Worm (Caenorhabditis elegans) whole organism, L1 larva: ENCODE data around the gene utx-1.
"Not testable (repeated sequence)": the region's sequence is repeated elsewhere in the genome, so short reads cannot be mapped to it uniquely, and the experiment has no call there.

Source experiments
- snpc-4 ChIP-seq: fragments of 150-350 bp; optimal IDR thresholded peaks from 2 replicates; lab custom pipeline; 2014; ENCODE audit warnings: missing biosample characterization, missing genetic modification characterization
- xbp-1 ChIP-seq: sonication (generic microtip); optimal IDR thresholded peaks from 2 replicates; lab custom pipeline; 2016; ENCODE audit warnings: missing genetic modification characterization, missing compliant biosample characterization

DNA sequence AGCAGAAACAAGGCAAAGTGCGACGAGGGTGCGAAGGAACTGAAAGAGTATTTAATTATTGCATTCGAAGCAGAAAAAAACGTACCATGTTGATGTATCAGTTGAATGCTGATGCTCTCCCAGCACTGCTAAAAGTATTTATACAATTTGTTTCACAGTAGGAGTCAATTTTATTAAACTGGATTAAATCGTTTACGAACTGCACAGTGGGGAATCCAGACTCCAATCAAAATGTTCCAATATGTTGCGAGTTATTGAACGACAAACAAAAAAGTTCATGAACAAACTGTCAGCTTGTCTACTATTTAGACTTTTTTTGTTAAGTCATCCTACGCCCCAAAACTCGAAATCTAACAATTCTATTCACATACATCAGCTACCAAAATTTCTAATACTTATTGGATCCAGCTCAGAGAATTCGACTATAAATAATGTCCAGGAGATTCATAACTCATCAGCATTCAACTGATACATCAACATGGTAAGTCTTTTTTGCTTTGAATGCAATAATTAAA lies 18.6 kb upstream of the utx-1 start, which contains the start of the genes nspc-4 and nspc-5:
- not testable (repeated sequence) for TF ChIP-seq snpc-4 (tag; lab: Kevin White, UChicago); xbp-1
